Fruit fly (Drosophila melanogaster) whole organism, pupa: ENCODE data around the gene dyw.

Source experiments
- CG10348 ChIP-seq: fragments of 200-800 bp; sonication (Bioruptor generic); IDR thresholded peaks from 2 replicates; pipeline ENCODE4 v1.3.6; 2022; ENCODE audit warnings: missing biosample characterization, missing genetic modification characterization
- CG12605 ChIP-seq: fragments of 200-800 bp; sonication (Bioruptor generic); IDR thresholded peaks from 2 replicates; pipeline ENCODE4 v1.3.6; 2022; ENCODE audit warnings: missing biosample characterization, missing genetic modification characterization
- CG13204 ChIP-seq: fragments of 200-800 bp; sonication (Bioruptor generic); optimal IDR thresholded peaks from 2 replicates; lab custom pipeline; 2018; ENCODE audit warnings: missing biosample characterization, mild to moderate bottlenecking, missing genetic modification characterization, moderate library complexity
- CG14655 ChIP-seq: fragments of 200-800 bp; sonication (Bioruptor generic); optimal IDR thresholded peaks from 3 replicates; lab custom pipeline; 2017; ENCODE audit warnings: mild to moderate bottlenecking, missing biosample characterization, missing genetic modification reagents, missing genetic modification characterization
- CG15710 ChIP-seq: fragments of 200-800 bp; sonication (Bioruptor generic); optimal IDR thresholded peaks from 2 replicates; lab custom pipeline; 2018; ENCODE audit warnings: missing biosample characterization, mild to moderate bottlenecking, missing genetic modification characterization, moderate library complexity
- CG17806 ChIP-seq: fragments of 200-800 bp; sonication (Bioruptor generic); optimal IDR thresholded peaks from 2 replicates; lab custom pipeline; 2018; ENCODE audit warnings: missing biosample characterization, mild to moderate bottlenecking, missing genetic modification characterization, moderate library complexity
- CG32121 ChIP-seq: fragments of 200-800 bp; sonication (Bioruptor generic); IDR thresholded peaks from 2 replicates; pipeline ENCODE4 v1.3.6; 2022; ENCODE audit warnings: missing biosample characterization, missing genetic modification characterization
- CG34367 ChIP-seq: fragments of 200-800 bp; sonication (Bioruptor generic); optimal IDR thresholded peaks from 2 replicates; lab custom pipeline; 2018; ENCODE audit warnings: missing biosample characterization, mild to moderate bottlenecking, missing genetic modification characterization
- CG4496 ChIP-seq: fragments of 200-800 bp; sonication (Bioruptor generic); IDR thresholded peaks from 3 replicates; pipeline ENCODE4 v1.3.6; 2022; ENCODE audit warnings: missing biosample characterization, missing genetic modification characterization
- CG8159 ChIP-seq: fragments of 200-800 bp; sonication (Bioruptor generic); optimal IDR thresholded peaks from 3 replicates; lab custom pipeline; 2018; ENCODE audit warnings: missing biosample characterization, mild to moderate bottlenecking, missing genetic modification characterization, moderate library complexity
- CG8301 ChIP-seq: fragments of 200-800 bp; sonication (Bioruptor generic); optimal IDR thresholded peaks from 2 replicates; lab custom pipeline; 2018; ENCODE audit warnings: missing biosample characterization, mild to moderate bottlenecking, missing genetic modification characterization
- CG9948 ChIP-seq: fragments of 200-800 bp; sonication (Bioruptor generic); optimal IDR thresholded peaks from 2 replicates; lab custom pipeline; 2018; ENCODE audit warnings: missing biosample characterization, mild to moderate bottlenecking, missing genetic modification characterization, moderate library complexity
- D1 ChIP-seq: fragments of 200-800 bp; sonication (Bioruptor generic); optimal IDR thresholded peaks from 2 replicates; lab custom pipeline; 2018; ENCODE audit warnings: missing biosample characterization, mild to moderate bottlenecking, missing genetic modification characterization, moderate library complexity
- EcR ChIP-seq: fragments of 200-800 bp; sonication (Bioruptor generic); optimal IDR thresholded peaks from 3 replicates; lab custom pipeline; 2019; ENCODE audit warnings: missing biosample characterization, missing genetic modification characterization, mild to moderate bottlenecking, moderate library complexity, missing genetic modification reagents
- Ets98B ChIP-seq: fragments of 200-800 bp; sonication (Bioruptor generic); IDR thresholded peaks from 2 replicates; pipeline ENCODE4 v1.3.6; 2022; ENCODE audit warnings: missing biosample characterization, missing genetic modification characterization
- Pif1A ChIP-seq: fragments of 200-800 bp; sonication (Bioruptor generic); optimal IDR thresholded peaks from 3 replicates; lab custom pipeline; 2016; ENCODE audit warnings: missing biosample characterization, missing genetic modification characterization
- Pif1B ChIP-seq: fragments of 200-800 bp; sonication (Bioruptor generic); optimal IDR thresholded peaks from 3 replicates; lab custom pipeline; 2016; ENCODE audit warnings: missing biosample characterization, missing genetic modification characterization
- Snoo ChIP-seq: fragments of 200-800 bp; sonication (Bioruptor generic); optimal IDR thresholded peaks from 3 replicates; lab custom pipeline; 2017; ENCODE audit warnings: missing biosample characterization, mild to moderate bottlenecking, missing genetic modification characterization, inconsistent platforms
- fd96Ca ChIP-seq: fragments of 200-800 bp; sonication (Bioruptor generic); IDR thresholded peaks from 3 replicates; pipeline ENCODE4 v1.3.6; 2022; ENCODE audit warnings: missing biosample characterization, missing genetic modification characterization
- gl ChIP-seq: fragments of 200-800 bp; sonication (Bioruptor generic); optimal IDR thresholded peaks from 2 replicates; lab custom pipeline; 2018; ENCODE audit warnings: missing biosample characterization, mild to moderate bottlenecking, missing genetic modification characterization
- rn ChIP-seq: fragments of 200-800 bp; sonication (Bioruptor generic); IDR thresholded peaks from 2 replicates; pipeline ENCODE4 v1.3.6; 2022; ENCODE audit warnings: missing biosample characterization, missing genetic modification characterization

Gene dyw

dm6 chrX:2647950-2648613, 45.6 kb downstream of the dyw start:
- TF ChIP-seq Pif1B (GFP tag; lab: Kevin White, UChicago): no peak
- peak; percentile 36 for TF ChIP-seq CG8159
- TF ChIP-seq CG15710: peak; percentile 63
- peak; percentile 47 for TF ChIP-seq CG34367
- TF ChIP-seq CG9948: peak; percentile 58
- peak; percentile 17 for TF ChIP-seq CG13204 (GFP tag; lab: Kevin White, UChicago)
- TF ChIP-seq Ets98B (GFP tag; lab: Robert Waterston, UW): peak; percentile 34; the same call in 1 of the 2 replicates
- peak; percentile 61 for TF ChIP-seq CG8301 (tag; lab: Kevin White, UChicago)
- TF ChIP-seq D1: no peak
- TF ChIP-seq CG32121 (GFP tag; lab: Robert Waterston, UW): peak; percentile 38; the same call in 1 of the 2 replicates
- TF ChIP-seq fd96Ca (GFP tag; lab: Robert Waterston, UW): peak; percentile 73; the same call in 2 of the 3 replicates
- TF ChIP-seq EcR (GFP tag; lab: Kevin White, UChicago): no peak
- peak; percentile 82 for TF ChIP-seq CG4496 (GFP tag; lab: Robert Waterston, UW)
- peak; percentile 51 for TF ChIP-seq Snoo (tag; lab: Kevin White, UChicago)
- peak; percentile 43 for TF ChIP-seq CG17806 (tag; lab: Kevin White, UChicago)
- TF ChIP-seq CG10348 (GFP tag; lab: Robert Waterston, UW): 0 out of 2 replicates have a peak, but pooled peaks have one; percentile 38
- no peak for TF ChIP-seq gl (tag; lab: Kevin White, UChicago)
- no peak for TF ChIP-seq rn (GFP tag; lab: Robert Waterston, UW)
- peak; percentile 41 for TF ChIP-seq Pif1A
- peak; percentile 68 for TF ChIP-seq CG12605 (GFP tag; lab: Robert Waterston, UW)
- TF ChIP-seq CG14655 (GFP tag; lab: Kevin White, UChicago): peak; percentile 70

DNA sequence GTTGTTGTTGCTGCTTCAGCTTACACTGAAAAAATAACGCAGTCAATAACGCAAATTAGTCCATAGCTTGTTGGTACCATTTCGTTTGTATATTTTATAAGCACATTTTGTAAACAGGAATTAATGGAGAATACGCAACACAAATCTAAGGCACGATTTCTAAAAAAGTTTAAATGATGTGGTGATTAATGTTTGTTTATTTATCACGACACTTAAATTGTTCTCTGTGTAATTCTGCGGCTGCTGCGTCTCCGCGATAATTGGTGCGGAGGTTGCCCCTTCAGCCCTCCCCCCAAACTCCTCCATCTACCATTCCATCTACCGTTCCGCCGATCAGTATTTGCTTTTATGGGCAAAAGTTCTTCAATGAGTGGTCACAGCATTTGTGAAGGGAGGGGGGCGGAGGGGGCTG, 46.2 kb downstream of the dyw start:
- TF ChIP-seq Pif1A (peak; percentile 92), CG10348 (GFP tag; lab: Robert Waterston, UW) (no peak), CG15710 (peak; percentile 87), fd96Ca (GFP tag; lab: Robert Waterston, UW) (peak; percentile 86), Ets98B (GFP tag; lab: Robert Waterston, UW) (peak; percentile 91), CG9948 (peak; percentile 89), EcR (GFP tag; lab: Kevin White, UChicago) (peak; percentile 49), rn (GFP tag; lab: Robert Waterston, UW) (peak; percentile 80), Pif1B (GFP tag; lab: Kevin White, UChicago) (peak; percentile 89), D1 (peak; percentile 80), CG12605 (GFP tag; lab: Robert Waterston, UW) (peak; percentile 80), CG32121 (GFP tag; lab: Robert Waterston, UW) (peak; percentile 91), CG4496 (GFP tag; lab: Robert Waterston, UW) (peak; percentile 92), CG14655 (GFP tag; lab: Kevin White, UChicago) (peak; percentile 91), gl (tag; lab: Kevin White, UChicago) (peak; percentile 88), CG17806 (tag; lab: Kevin White, UChicago) (peak; percentile 91), CG8301 (tag; lab: Kevin White, UChicago) (peak; percentile 94), Snoo (tag; lab: Kevin White, UChicago) (peak; percentile 84), CG13204 (GFP tag; lab: Kevin White, UChicago) (peak; percentile 88), CG8159 (peak; percentile 92), CG34367 (peak; percentile 91)

DNA sequence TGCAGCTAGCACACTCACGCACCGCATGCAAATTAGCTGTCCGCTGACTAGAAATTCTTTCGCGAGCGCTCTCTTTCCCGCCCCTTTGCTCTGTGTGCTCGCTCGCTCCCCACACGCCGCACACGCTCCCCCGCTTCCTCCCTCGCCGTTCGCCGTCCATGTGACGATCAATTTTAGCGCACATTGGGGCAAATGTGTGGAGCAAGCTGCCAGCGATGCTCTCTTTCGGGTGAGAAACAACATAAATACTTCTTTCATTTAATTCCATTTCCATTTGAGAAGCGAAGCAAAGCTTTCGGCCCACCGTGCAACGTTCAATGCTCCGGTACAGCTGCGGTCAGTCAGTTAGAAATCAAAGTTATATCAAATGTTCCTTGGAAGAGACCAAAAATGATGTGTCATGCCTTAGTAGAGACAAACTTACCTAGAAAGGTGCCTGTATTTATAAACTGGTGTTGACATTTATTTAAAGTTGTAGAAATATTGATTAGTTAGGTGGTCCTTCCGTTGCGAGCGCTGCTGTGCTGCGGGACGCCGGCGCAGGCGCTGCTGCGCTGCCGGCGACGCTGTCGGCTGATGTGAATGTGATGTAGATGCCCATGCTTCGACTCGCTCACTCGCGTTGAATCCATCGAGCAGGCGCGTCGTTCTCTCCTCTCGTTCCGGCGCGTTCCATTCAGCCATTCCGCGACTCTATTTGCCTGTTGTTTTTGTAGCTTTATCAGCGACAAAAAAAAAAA, 47.5 kb downstream of the dyw start:
- TF ChIP-seq CG32121 (GFP tag; lab: Robert Waterston, UW): peak; percentile 97
- peak; percentile 98 for TF ChIP-seq CG8301 (tag; lab: Kevin White, UChicago)
- TF ChIP-seq CG12605 (GFP tag; lab: Robert Waterston, UW): peak; percentile 97
- TF ChIP-seq CG13204 (GFP tag; lab: Kevin White, UChicago): peak; percentile 92
- TF ChIP-seq CG10348 (GFP tag; lab: Robert Waterston, UW): peak; percentile 89
- TF ChIP-seq CG17806 (tag; lab: Kevin White, UChicago): peak; percentile 94
- peak; percentile 80 for TF ChIP-seq D1
- peak; percentile 97 for TF ChIP-seq CG8159
- TF ChIP-seq CG15710: peak; percentile 97
- TF ChIP-seq EcR (GFP tag; lab: Kevin White, UChicago): peak; percentile 100
- TF ChIP-seq rn (GFP tag; lab: Robert Waterston, UW): peak; percentile 82
- TF ChIP-seq Pif1B (GFP tag; lab: Kevin White, UChicago): peak; percentile 92
- peak; percentile 98 for TF ChIP-seq CG4496 (GFP tag; lab: Robert Waterston, UW)
- TF ChIP-seq CG14655 (GFP tag; lab: Kevin White, UChicago): peak; percentile 98
- TF ChIP-seq Ets98B (GFP tag; lab: Robert Waterston, UW): peak; percentile 98
- TF ChIP-seq Pif1A: peak; percentile 96
- peak; percentile 98 for TF ChIP-seq Snoo (tag; lab: Kevin White, UChicago)
- TF ChIP-seq gl (tag; lab: Kevin White, UChicago): peak; percentile 95
- peak; percentile 97 for TF ChIP-seq CG34367
- TF ChIP-seq CG9948: peak; percentile 96
- TF ChIP-seq fd96Ca (GFP tag; lab: Robert Waterston, UW): peak; percentile 98

dm6 chrX:2645593-2645992, 48.1 kb downstream of the dyw start:
- TF ChIP-seq CG10348 (GFP tag; lab: Robert Waterston, UW): no peak
- TF ChIP-seq CG14655 (GFP tag; lab: Kevin White, UChicago): no peak
- no peak for TF ChIP-seq Ets98B (GFP tag; lab: Robert Waterston, UW)
- no peak for TF ChIP-seq Pif1B (GFP tag; lab: Kevin White, UChicago)
- TF ChIP-seq CG15710: no peak
- TF ChIP-seq CG8301 (tag; lab: Kevin White, UChicago): no peak
- TF ChIP-seq CG34367: no peak
- no peak for TF ChIP-seq CG32121 (GFP tag; lab: Robert Waterston, UW)
- TF ChIP-seq CG17806 (tag; lab: Kevin White, UChicago): no peak
- TF ChIP-seq Snoo (tag; lab: Kevin White, UChicago): no peak
- TF ChIP-seq CG12605 (GFP tag; lab: Robert Waterston, UW): no peak
- no peak for TF ChIP-seq Pif1A
- no peak for TF ChIP-seq CG9948
- TF ChIP-seq fd96Ca (GFP tag; lab: Robert Waterston, UW): no peak
- TF ChIP-seq EcR (GFP tag; lab: Kevin White, UChicago): no peak
- TF ChIP-seq CG13204 (GFP tag; lab: Kevin White, UChicago): no peak
- TF ChIP-seq rn (GFP tag; lab: Robert Waterston, UW): no peak
- TF ChIP-seq CG4496 (GFP tag; lab: Robert Waterston, UW): no peak
- no peak for TF ChIP-seq D1
